Worm (Caenorhabditis elegans) whole organism, L4 larva: ENCODE results near the gene F46H5.2.

Experiments
- arid-1 ChIP-seq: fragments of 200-800 bp; sonication (Bioruptor generic); conservative IDR thresholded peaks from 2 replicates; pipeline ENCODE4 v1.3.6; 2022; ENCODE audit warnings: missing genetic modification reagents, missing genetic modification characterization, missing compliant biosample characterization
- tra-1 ChIP-seq: fragments of 200-800 bp; sonication (Bioruptor generic); IDR thresholded peaks from 2 replicates; pipeline ENCODE4 v1.3.6; 2022; ENCODE audit warnings: missing genetic modification reagents, missing genetic modification characterization, missing compliant biosample characterization
- unc-62 ChIP-seq, 3 experiments: fragments of 150-350 bp in 1 of 3; sonication (generic microtip); optimal IDR thresholded peaks in 2 of 3; peaks in 1 of 3; 1 replicate in 1 of 3; 2 replicates in 2 of 3; lab custom pipeline; 2014 to 2017; ENCODE audit warnings: missing biosample characterization in 3 of 3, missing genetic modification characterization in 3 of 3, missing genetic modification reagents in 3 of 3, missing genotype in 1 of 3

DNA sequence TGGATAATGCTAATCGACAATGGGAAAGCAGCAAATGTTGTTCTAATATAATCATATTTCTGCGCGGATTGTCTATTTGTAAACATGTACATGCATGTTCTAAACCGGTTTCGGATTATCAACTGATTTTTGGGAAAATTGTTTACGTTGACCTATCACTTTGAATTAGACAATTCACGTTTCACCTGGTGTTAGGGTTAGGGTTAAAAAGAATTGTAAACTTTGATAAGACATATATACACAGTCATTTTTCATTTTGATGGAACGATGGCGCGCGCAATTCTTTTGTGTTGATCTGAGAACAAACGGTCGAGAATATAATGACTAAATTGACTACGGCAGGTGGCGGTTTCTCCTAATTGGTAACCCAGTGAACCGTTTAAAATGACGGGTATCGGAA, 23.3 kb upstream of the F46H5.2 start:
- TF ChIP-seq arid-1 (GFP tag; lab: Robert Waterston, UW), result no peak
- TF ChIP-seq unc-62 (GFP tag; optimal IDR thresholded peaks at IDR 0.05 in 1 of 2; lab: Kevin White, UChicago), result no peak
- TF ChIP-seq unc-62 (tag; optimal IDR thresholded peaks at IDR 0.05; lab: Kevin White, UChicago), result no peak
- no peak for TF ChIP-seq tra-1 (GFP tag; lab: Robert Waterston, UW)
